Fruit fly (Drosophila melanogaster): ENCODE data around the gene Ect3.

Gene Ect3

DNA sequence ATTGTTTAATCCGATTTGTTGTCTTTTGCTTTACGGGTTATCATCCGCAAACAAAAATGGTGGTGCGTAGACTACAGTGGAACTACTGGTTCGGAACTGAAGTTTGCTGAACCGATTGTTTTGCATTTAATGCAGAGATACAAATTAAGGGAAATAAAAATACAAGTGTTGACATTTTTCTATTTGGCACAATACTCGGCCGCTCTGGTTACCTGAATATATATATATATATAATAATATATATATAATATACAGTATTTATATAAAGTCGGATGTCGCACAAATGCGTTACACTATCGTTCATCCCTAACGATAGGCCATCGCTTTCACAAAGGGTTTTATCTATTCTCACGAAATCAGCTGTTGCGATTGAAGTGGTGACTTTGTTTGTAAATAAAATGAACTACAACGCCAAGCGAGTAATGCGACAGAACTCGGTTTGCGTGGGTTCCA lies 17.8 kb downstream of the Ect3 start, which contains the start of the genes DCAF12 and Spt3:
DCAF12 (minus strand) TSS at position 204 of the 453 bp plus-strand sequence.
Spt3 (plus strand) TSS at position 329 of the 453 bp plus-strand sequence.
- TF ChIP-seq CG17801 (GFP tag; optimal IDR thresholded peaks at IDR 0.05; ENCODE audit: partially characterized antibody): peak; percentile 53

DNA sequence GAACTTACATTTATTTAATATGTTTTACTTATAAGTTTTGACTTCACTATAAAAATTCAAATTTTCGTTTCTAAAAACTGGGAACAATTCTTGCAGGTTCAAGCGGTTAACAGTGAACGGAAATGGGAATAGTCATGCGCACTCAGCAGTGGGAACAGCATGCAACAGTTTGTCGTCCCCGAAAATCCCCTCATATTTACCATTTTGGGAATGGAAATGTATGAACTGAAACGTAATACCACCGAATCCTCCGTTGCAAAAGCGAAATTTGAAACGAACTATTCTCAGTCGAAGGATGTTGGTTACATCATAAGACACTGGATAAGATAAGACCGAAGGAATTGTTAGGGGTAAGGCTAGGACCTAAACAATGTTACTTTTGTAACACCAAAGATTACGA lies 21.9 kb downstream of the Ect3 start:
- TF ChIP-seq CG17801 (GFP tag; optimal IDR thresholded peaks at IDR 0.05; ENCODE audit: partially characterized antibody): no peak

DNA sequence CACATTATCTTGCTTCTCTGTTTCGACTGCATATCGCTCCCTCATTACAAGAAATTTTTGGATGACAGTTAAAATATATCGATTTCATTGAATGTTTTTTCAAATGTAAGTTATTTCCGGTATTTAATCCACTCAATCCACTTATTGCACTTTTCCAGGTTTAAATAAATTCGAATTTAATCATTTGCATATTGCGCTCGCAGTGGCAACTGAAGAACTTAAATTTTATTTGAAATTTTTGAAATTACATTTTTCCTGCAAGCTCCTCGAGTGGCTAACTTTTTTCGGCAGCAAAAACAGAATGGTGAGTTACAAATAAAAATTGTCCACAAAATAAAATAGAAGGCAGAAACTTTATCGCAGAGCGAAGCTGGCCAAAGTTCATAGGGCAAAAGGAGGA lies 32.6 kb downstream of the Ect3 start, which contains the start of the genes CG31358, CG42504 and CG42505:
CG31358 (minus strand) TSS at position 101 of the 400 bp plus-strand sequence.
CG42504 (minus strand) TSS at position 101 of the 400 bp plus-strand sequence.
CG42505 (minus strand) TSS at position 101 of the 400 bp plus-strand sequence.
- TF ChIP-seq CG17801 (GFP tag; optimal IDR thresholded peaks at IDR 0.05; ENCODE audit: partially characterized antibody): no peak

DNA sequence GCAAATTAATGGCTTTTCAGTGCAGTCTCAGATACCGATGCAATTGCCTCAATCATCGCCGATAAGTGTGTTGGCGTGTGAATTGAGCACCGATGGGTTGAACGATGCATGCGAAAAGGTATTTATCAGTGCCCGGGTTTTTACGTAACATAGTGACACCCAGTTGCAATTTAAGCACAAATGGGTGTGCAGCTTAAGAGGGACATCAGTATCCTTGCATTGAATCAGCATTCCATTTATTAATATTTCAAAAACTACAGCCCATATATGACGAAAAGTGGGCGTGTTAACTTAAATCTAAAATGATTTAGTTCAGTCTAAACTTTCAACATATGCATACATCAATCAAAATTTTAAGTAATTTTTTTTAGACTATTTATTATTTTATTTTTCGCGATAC lies 33.8 kb downstream of the Ect3 start, which contains the start of gene ssp5:
ssp5 (plus strand) TSS at position 301 of the 400 bp plus-strand sequence.
- no peak for TF ChIP-seq CG17801 (GFP tag; optimal IDR thresholded peaks at IDR 0.05; ENCODE audit: partially characterized antibody)

DNA sequence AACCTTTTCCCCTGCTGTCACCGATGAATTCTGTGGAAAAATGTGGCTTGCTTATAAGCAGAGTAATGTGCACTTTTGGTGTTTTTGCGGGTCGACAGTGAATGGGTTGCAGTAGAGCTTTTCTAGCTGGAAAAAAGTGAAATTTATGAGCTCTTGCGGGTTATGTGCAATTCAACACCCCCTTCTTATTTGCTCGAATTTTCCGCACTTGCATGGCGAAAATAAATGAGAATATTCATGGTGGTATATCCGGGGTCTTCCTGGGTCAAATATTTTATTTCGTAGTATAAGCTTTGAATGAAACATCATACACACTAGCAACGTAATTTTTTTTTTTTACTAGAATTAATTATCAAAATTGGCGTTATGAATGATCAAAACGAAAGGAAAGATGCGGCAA lies 41.1 kb downstream of the Ect3 start, which contains the start of gene CG14736:
CG14736 (plus strand) TSS at position 301 of the 400 bp plus-strand sequence.
- no peak for TF ChIP-seq CG17801 (GFP tag; optimal IDR thresholded peaks at IDR 0.05; ENCODE audit: partially characterized antibody)

DNA sequence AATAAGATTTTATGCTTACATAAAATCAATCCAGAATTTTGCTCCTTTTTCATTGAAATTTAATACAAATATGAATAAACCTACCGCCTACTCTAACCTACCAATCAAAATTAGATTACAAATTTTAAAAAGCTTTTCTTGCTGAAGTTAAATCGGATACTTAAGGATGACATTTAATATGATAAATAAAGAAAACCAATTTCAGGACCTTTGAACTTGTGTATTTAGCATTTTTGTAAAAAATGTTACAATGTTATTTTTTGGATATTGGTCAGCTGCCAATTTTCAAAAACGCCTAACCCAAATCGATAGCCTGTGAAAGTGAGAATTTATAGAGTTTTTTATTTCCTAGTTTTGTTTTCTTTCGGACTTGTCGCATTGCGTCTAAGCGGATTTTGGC lies 50.0 kb downstream of the Ect3 start, which contains the start of gene CG14739:
CG14739 (minus strand) TSS at position 101 of the 400 bp plus-strand sequence.
- TF ChIP-seq CG17801 (GFP tag; optimal IDR thresholded peaks at IDR 0.05; ENCODE audit: partially characterized antibody): no peak

Data from ovary, adult (tissue).